Worm (Caenorhabditis elegans) whole organism, mixed stage, embryonic: ENCODE measurements around the gene E02A10.4.

Source experiments
- ces-1 ChIP-seq: fragments of 150-350 bp; optimal IDR thresholded peaks from 2 replicates; lab custom pipeline; 2014; ENCODE audit warnings: missing biosample characterization, missing genetic modification reagents, missing genetic modification characterization
- elt-1 ChIP-seq: sonication (generic microtip); optimal IDR thresholded peaks from 2 replicates; lab custom pipeline; 2017; ENCODE audit warnings: missing genetic modification characterization, mild to moderate bottlenecking, missing compliant biosample characterization, antibody characterized with exemption, moderate library complexity, borderline replicate concordance; ENCODE audit not compliant: insufficient read depth
- lin-13 ChIP-seq: fragments of 150-350 bp; optimal IDR thresholded peaks from 2 replicates; lab custom pipeline; 2014; ENCODE audit warnings: missing biosample characterization, missing genetic modification characterization
- lsy-2 ChIP-seq: fragments of 150-350 bp; optimal IDR thresholded peaks from 2 replicates; lab custom pipeline; 2014; ENCODE audit warnings: missing biosample characterization, missing genetic modification characterization
- mep-1 ChIP-seq: fragments of 150-350 bp; optimal IDR thresholded peaks from 2 replicates; lab custom pipeline; 2017; ENCODE audit warnings: missing biosample characterization, missing genetic modification reagents, missing genetic modification characterization, inconsistent platforms
- nhr-237 ChIP-seq: fragments of 150-350 bp; optimal IDR thresholded peaks from 2 replicates; lab custom pipeline; 2014; ENCODE audit warnings: missing biosample characterization, missing genetic modification characterization
- sptf-1 ChIP-seq: sonication (generic microtip); optimal IDR thresholded peaks from 2 replicates; lab custom pipeline; 2017; ENCODE audit warnings: mild to moderate bottlenecking, missing genetic modification characterization, moderate library complexity, missing compliant biosample characterization
- tbx-8 ChIP-seq: fragments of 200-800 bp; sonication (Bioruptor generic); optimal IDR thresholded peaks from 2 replicates; lab custom pipeline; 2018; ENCODE audit warnings: mild to moderate bottlenecking, missing genetic modification characterization, moderate library complexity, missing compliant biosample characterization
- unc-39 ChIP-seq: fragments of 150-350 bp; optimal IDR thresholded peaks from 2 replicates; lab custom pipeline; 2014; ENCODE audit warnings: missing biosample characterization, missing genetic modification characterization
- unc-62 ChIP-seq: fragments of 150-350 bp; optimal IDR thresholded peaks from 2 replicates; lab custom pipeline; 2014; ENCODE audit warnings: missing biosample characterization, missing genetic modification reagents, missing genetic modification characterization
- ztf-11 ChIP-seq: fragments of 150-350 bp; optimal IDR thresholded peaks from 2 replicates; lab custom pipeline; 2014; ENCODE audit warnings: missing biosample characterization, missing genetic modification characterization

- TF ChIP-seq ces-1 (GFP tag; lab: Kevin White, UChicago), result no peak
- TF ChIP-seq mep-1 (tag; lab: Kevin White, UChicago), result no peak
- TF ChIP-seq unc-39, result no peak
- TF ChIP-seq tbx-8, result no peak
- no peak for TF ChIP-seq unc-62 (GFP tag; lab: Kevin White, UChicago)
- no peak for TF ChIP-seq lin-13 (tag; lab: Kevin White, UChicago)
- no peak for TF ChIP-seq sptf-1 (tag; lab: Kevin White, UChicago)
- TF ChIP-seq lsy-2 (tag; lab: Kevin White, UChicago), result no peak
- no peak for TF ChIP-seq nhr-237 (tag; lab: Kevin White, UChicago)
- no peak for TF ChIP-seq ztf-11
- TF ChIP-seq elt-1 (tag; lab: Kevin White, UChicago), result no peak
Measured at ce11 chrV:12563187-12563586, 4.6 kb downstream of the E02A10.4 start, which contains the start of gene mrps-5.
